Worm (Caenorhabditis elegans): ENCODE measurements around the gene eea-1.

Gene eea-1

ce11 chrV:13488297-13488803 is 8.8 kb downstream of the eea-1 start:
- TF ChIP-seq nhr-28 (tag; optimal IDR thresholded peaks at IDR 0.05), result no peak
- no peak for TF ChIP-seq pha-4 (tag; optimal IDR thresholded peaks at IDR 0.05)
- no peak for TF ChIP-seq lin-32 (GFP tag; optimal IDR thresholded peaks at IDR 0.05)
- no peak for TF ChIP-seq ceh-39 (tag; optimal IDR thresholded peaks at IDR 0.05)
- TF ChIP-seq lsy-2 (tag; optimal IDR thresholded peaks at IDR 0.05), result no peak
- no peak for TF ChIP-seq sem-2 (GFP tag; optimal IDR thresholded peaks at IDR 0.05)
- TF ChIP-seq flh-1 (GFP tag; optimal IDR thresholded peaks at IDR 0.05), result no peak
- no peak for TF ChIP-seq mep-1 (tag; optimal IDR thresholded peaks at IDR 0.05)
- no peak for TF ChIP-seq bed-3 (GFP tag; optimal IDR thresholded peaks at IDR 0.05)
- TF ChIP-seq ceh-43 (GFP tag; optimal IDR thresholded peaks at IDR 0.05), result no peak
- TF ChIP-seq hlh-1 (tag; optimal IDR thresholded peaks at IDR 0.05), result no peak
- no peak for TF ChIP-seq drap-1 (GFP tag; optimal IDR thresholded peaks at IDR 0.05)
- TF ChIP-seq ces-1 (GFP tag; optimal IDR thresholded peaks at IDR 0.05), result no peak
- no peak for TF ChIP-seq nhr-237 (tag; optimal IDR thresholded peaks at IDR 0.05)

DNA sequence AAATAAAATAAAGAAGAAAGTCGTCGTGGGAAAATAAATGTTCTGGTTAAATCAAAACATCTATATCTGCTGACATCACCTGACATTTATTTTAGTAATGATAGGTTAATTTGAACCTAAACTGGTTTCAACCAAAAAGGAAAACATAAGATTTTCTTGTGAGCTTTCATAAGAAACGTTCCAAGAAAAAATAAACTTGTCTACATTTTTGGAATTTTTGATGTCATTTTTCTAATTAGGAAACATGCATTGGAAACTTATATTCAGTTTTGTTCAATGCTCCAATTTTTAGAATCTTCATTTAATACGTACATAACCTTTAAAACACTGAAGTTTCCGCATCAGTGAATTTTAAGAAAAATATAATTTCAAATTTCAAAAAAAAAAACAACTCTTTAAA is 11.4 kb downstream of the eea-1 start:
- TF ChIP-seq mab-5 (tag; optimal IDR thresholded peaks at IDR 0.05) (no peak), pha-4 (tag; optimal IDR thresholded peaks at IDR 0.05) (no peak), nhr-12 (tag; optimal IDR thresholded peaks at IDR 0.05) (no peak), mls-2 (tag; optimal IDR thresholded peaks at IDR 0.05) (no peak), nhr-28 (tag; optimal IDR thresholded peaks at IDR 0.05) (no peak), nhr-2 (tag; optimal IDR thresholded peaks at IDR 0.05) (no peak)

DNA sequence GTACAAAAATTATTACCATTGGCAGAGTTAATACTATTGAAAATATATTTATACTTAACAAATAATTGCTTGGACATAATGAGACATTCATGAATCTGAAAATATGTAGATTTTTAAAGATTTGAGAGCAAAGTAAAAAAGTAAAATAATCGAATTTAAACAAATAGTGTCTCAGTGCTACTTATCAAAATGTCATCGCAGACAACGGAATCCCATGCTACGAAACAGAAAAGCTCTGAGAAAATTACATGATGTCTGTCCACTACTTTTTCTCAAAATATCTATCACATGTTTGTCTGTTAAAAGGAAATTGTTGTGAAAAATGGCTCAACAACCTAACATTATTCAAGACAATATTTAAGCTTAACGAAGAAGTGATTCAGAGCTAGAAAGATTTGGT is 12.8 kb downstream of the eea-1 start, which contains the start of gene T10G3.4:
Gene T10G3.4, minus strand, starts transcription at position 101 of the 400 bp plus-strand sequence.
- TF ChIP-seq ces-1 (GFP tag; optimal IDR thresholded peaks at IDR 0.05), result no peak
- TF ChIP-seq ham-2 (GFP tag; optimal IDR thresholded peaks at IDR 0.05), result no peak
- TF ChIP-seq snpc-4 (tag; optimal IDR thresholded peaks at IDR 0.05), result no peak
- no peak for TF ChIP-seq mls-2 (tag; optimal IDR thresholded peaks at IDR 0.05)
- TF ChIP-seq nhr-12 (tag; optimal IDR thresholded peaks at IDR 0.05), result no peak
- TF ChIP-seq unc-120 (tag; optimal IDR thresholded peaks at IDR 0.05; ENCODE audit: poor library complexity, severe bottlenecking), result no peak
- no peak for TF ChIP-seq blmp-1 (tag; optimal IDR thresholded peaks at IDR 0.05)
- TF ChIP-seq flh-1 (GFP tag; optimal IDR thresholded peaks at IDR 0.05), result no peak
- TF ChIP-seq drap-1 (GFP tag; optimal IDR thresholded peaks at IDR 0.05), result no peak
- no peak for TF ChIP-seq mep-1 (tag; optimal IDR thresholded peaks at IDR 0.05)
- TF ChIP-seq nhr-2 (tag; optimal IDR thresholded peaks at IDR 0.05), result no peak
- no peak for TF ChIP-seq ztf-11 (tag; optimal IDR thresholded peaks at IDR 0.05)
- no peak for TF ChIP-seq elt-3 (tag; optimal IDR thresholded peaks at IDR 0.05)
- no peak for TF ChIP-seq hlh-1 (tag; optimal IDR thresholded peaks at IDR 0.05)
- no peak for TF ChIP-seq lin-13 (tag; optimal IDR thresholded peaks at IDR 0.05)
- no peak for TF ChIP-seq M03D4.4 (tag; optimal IDR thresholded peaks at IDR 0.05)
- TF ChIP-seq lsy-2 (tag; optimal IDR thresholded peaks at IDR 0.05), result no peak

- TF ChIP-seq unc-39 (tag; optimal IDR thresholded peaks at IDR 0.05) (no peak), lin-32 (GFP tag; optimal IDR thresholded peaks at IDR 0.05) (no peak), drap-1 (GFP tag; optimal IDR thresholded peaks at IDR 0.05) (no peak), lin-13 (tag; optimal IDR thresholded peaks at IDR 0.05) (no peak), unc-62 (GFP tag; optimal IDR thresholded peaks at IDR 0.05) (no peak), M03D4.4 (tag; optimal IDR thresholded peaks at IDR 0.05) (no peak), ham-2 (GFP tag; optimal IDR thresholded peaks at IDR 0.05) (no peak), elt-3 (tag; optimal IDR thresholded peaks at IDR 0.05) (no peak), unc-120 (tag; optimal IDR thresholded peaks at IDR 0.05; ENCODE audit: poor library complexity, severe bottlenecking) (no peak), elt-1 (tag; optimal IDR thresholded peaks at IDR 0.05; ENCODE audit: borderline replicate concordance, insufficient read depth) (no peak), nhr-76 (tag; optimal IDR thresholded peaks at IDR 0.05) (no peak), ceh-83 (GFP tag; optimal IDR thresholded peaks at IDR 0.05) (no peak), ztf-11 (tag; optimal IDR thresholded peaks at IDR 0.05) (no peak), ceh-43 (GFP tag; optimal IDR thresholded peaks at IDR 0.05) (no peak), ceh-39 (tag; optimal IDR thresholded peaks at IDR 0.05) (no peak), lsy-2 (tag; optimal IDR thresholded peaks at IDR 0.05) (no peak), snpc-4 (tag; optimal IDR thresholded peaks at IDR 0.05) (no peak), bed-3 (GFP tag; optimal IDR thresholded peaks at IDR 0.05) (no peak), hlh-1 (tag; optimal IDR thresholded peaks at IDR 0.05) (no peak), mab-5 (tag; optimal IDR thresholded peaks at IDR 0.05) (no peak)
Measured at ce11 chrV:13479766-13480165, 17.4 kb downstream of the eea-1 start, which contains the start of gene T10G3.2. TSS of gene T10G3.2 (minus strand) at chrV:13479866.

- no peak for TF ChIP-seq ceh-39 (tag; optimal IDR thresholded peaks at IDR 0.05)
Measured at ce11 chrV:13476350-13476749, 20.8 kb downstream of the eea-1 start, which contains the start of gene T10G3.8. TSS of gene T10G3.8 (minus strand) at chrV:13476450.

All from whole organism, mixed stage, embryonic.